Worm (Caenorhabditis elegans) whole organism, L1 larva: ENCODE results near the gene lgc-10.

Experiments
- C16A3.4 ChIP-seq: fragments of 150-350 bp; optimal IDR thresholded peaks from 2 replicates; lab custom pipeline; 2014; ENCODE audit warnings: missing biosample characterization, missing genetic modification characterization
- F16B12.6 ChIP-seq: fragments of 150-350 bp; optimal IDR thresholded peaks from 2 replicates; lab custom pipeline; 2014; ENCODE audit warnings: missing biosample characterization, missing genetic modification characterization
- alr-1 ChIP-seq: fragments of 200-800 bp; sonication (Bioruptor generic); optimal IDR thresholded peaks from 2 replicates; lab custom pipeline; 2018; ENCODE audit warnings: borderline replicate concordance, mild to moderate bottlenecking, missing genetic modification characterization, missing compliant biosample characterization
- ceh-82 ChIP-seq, 3 experiments: fragments of 150-350 bp in 1 of 3; sonication (generic microtip) in 2 of 3; optimal IDR thresholded peaks; 2 replicates each; lab custom pipeline; 2014 to 2017; ENCODE audit warnings: missing biosample characterization in 3 of 3, missing genetic modification characterization in 3 of 3
- ceh-90 ChIP-seq: sonication (generic microtip); optimal IDR thresholded peaks from 2 replicates; lab custom pipeline; 2016; ENCODE audit warnings: missing genetic modification characterization, missing compliant biosample characterization
- dpl-1 ChIP-seq, 3 experiments: fragments of 150-350 bp in 2 of 3; sonication (generic microtip) in 1 of 3; optimal IDR thresholded peaks; 2 replicates each; lab custom pipeline; 2014 to 2017; ENCODE audit warnings: missing biosample characterization in 3 of 3, missing genetic modification characterization in 3 of 3, missing genetic modification reagents in 3 of 3
- dsc-1 ChIP-seq: sonication (generic microtip); optimal IDR thresholded peaks from 2 replicates; lab custom pipeline; 2016; ENCODE audit warnings: mild to moderate bottlenecking, missing genetic modification characterization, missing compliant biosample characterization
- efl-3 ChIP-seq: fragments of 200-800 bp; sonication (Bioruptor generic); optimal IDR thresholded peaks from 2 replicates; lab custom pipeline; 2018; ENCODE audit warnings: mild to moderate bottlenecking, missing genetic modification characterization, missing compliant biosample characterization
- egl-13 ChIP-seq: sonication (generic microtip); optimal IDR thresholded peaks from 2 replicates; lab custom pipeline; 2016; ENCODE audit warnings: missing genotype, missing genetic modification reagents, missing genetic modification characterization, missing compliant biosample characterization
- egl-27 ChIP-seq, 2 experiments: fragments of 150-350 bp in 1 of 2; sonication (generic microtip); optimal IDR thresholded peaks; 3 replicates each; lab custom pipeline; 2017 to 2018; ENCODE audit warnings: missing biosample characterization in 2 of 2, missing genetic modification characterization in 2 of 2, missing genetic modification reagents in 2 of 2
- elt-2 ChIP-seq: sonication (generic microtip); optimal IDR thresholded peaks from 2 replicates; lab custom pipeline; 2016; ENCODE audit warnings: missing genetic modification characterization, mild to moderate bottlenecking, inconsistent platforms, missing compliant biosample characterization, missing genetic modification reagents
- elt-3 ChIP-seq, 6 experiments: fragments of 150-350 bp in 1 of 6; sonication (generic microtip); optimal IDR thresholded peaks; 2 replicates each; lab custom pipeline; 2017 to 2018; ENCODE audit warnings: missing biosample characterization in 6 of 6, missing genetic modification characterization in 6 of 6, inconsistent platforms in 1 of 6
- ets-5 ChIP-seq: fragments of 200-800 bp; sonication (Bioruptor generic); IDR thresholded peaks from 2 replicates; pipeline ENCODE4 v1.3.6; 2022; ENCODE audit warnings: missing genetic modification characterization, missing compliant biosample characterization
- fkh-10 ChIP-seq: sonication (generic microtip); optimal IDR thresholded peaks from 2 replicates; lab custom pipeline; 2017; ENCODE audit warnings: missing biosample characterization, missing genetic modification reagents, missing genetic modification characterization
- fkh-4 ChIP-seq: sonication (generic microtip); optimal IDR thresholded peaks from 2 replicates; lab custom pipeline; 2016; ENCODE audit warnings: missing compliant biosample characterization, missing genetic modification characterization, borderline replicate concordance
- fos-1 ChIP-seq: fragments of 150-350 bp; optimal IDR thresholded peaks from 2 replicates; lab custom pipeline; 2014; ENCODE audit warnings: missing biosample characterization, missing genetic modification characterization
- hlh-17 ChIP-seq: fragments of 200-800 bp; sonication (Bioruptor generic); optimal IDR thresholded peaks from 2 replicates; lab custom pipeline; 2018; ENCODE audit warnings: missing genetic modification characterization, mild to moderate bottlenecking, missing compliant biosample characterization, moderate library complexity, borderline replicate concordance
- hlh-4 ChIP-seq: sonication (generic microtip); optimal IDR thresholded peaks from 2 replicates; lab custom pipeline; 2016; ENCODE audit warnings: mild to moderate bottlenecking, missing genetic modification characterization, missing compliant biosample characterization
- hpl-2 ChIP-seq: fragments of 150-350 bp; optimal IDR thresholded peaks from 2 replicates; lab custom pipeline; 2014; ENCODE audit warnings: missing biosample characterization, missing genetic modification reagents, missing genetic modification characterization
- irx-1 ChIP-seq: sonication (generic microtip); optimal IDR thresholded peaks from 2 replicates; lab custom pipeline; 2016; ENCODE audit warnings: missing genetic modification characterization, missing compliant biosample characterization
- jun-1 ChIP-seq: fragments of 150-350 bp; optimal IDR thresholded peaks from 2 replicates; lab custom pipeline; 2014; ENCODE audit warnings: missing biosample characterization, missing genetic modification reagents, missing genetic modification characterization
- lin-15B ChIP-seq: fragments of 150-350 bp; sonication (generic microtip); optimal IDR thresholded peaks from 3 replicates; lab custom pipeline; 2014; ENCODE audit warnings: missing biosample characterization, missing genetic modification characterization
- lin-39 ChIP-seq: fragments of 150-350 bp; optimal IDR thresholded peaks from 2 replicates; lab custom pipeline; 2014; ENCODE audit warnings: missing biosample characterization, missing genetic modification reagents, missing genetic modification characterization
- lir-3 ChIP-seq: sonication (generic microtip); optimal IDR thresholded peaks from 2 replicates; lab custom pipeline; 2016; ENCODE audit warnings: mild to moderate bottlenecking, missing genetic modification characterization, moderate library complexity, missing compliant biosample characterization; ENCODE audit not compliant: poor library complexity
- lsy-2 ChIP-seq, 2 experiments: fragments of 150-350 bp; optimal IDR thresholded peaks; 2 replicates each; lab custom pipeline; 2014; ENCODE audit warnings: missing biosample characterization in 2 of 2, missing genetic modification characterization in 2 of 2
- mep-1 ChIP-seq: fragments of 150-350 bp; optimal IDR thresholded peaks from 2 replicates; lab custom pipeline; 2014; ENCODE audit warnings: missing biosample characterization, missing genetic modification characterization
- nhr-11 ChIP-seq: fragments of 150-350 bp; optimal IDR thresholded peaks from 2 replicates; lab custom pipeline; 2014; ENCODE audit warnings: missing biosample characterization, missing genetic modification characterization
- nhr-12 ChIP-seq: sonication (generic microtip); optimal IDR thresholded peaks from 2 replicates; lab custom pipeline; 2017; ENCODE audit warnings: missing biosample characterization, missing genetic modification characterization
- nhr-237 ChIP-seq: fragments of 150-350 bp; optimal IDR thresholded peaks from 2 replicates; lab custom pipeline; 2014; ENCODE audit warnings: missing biosample characterization, missing genetic modification characterization
- nhr-28 ChIP-seq: fragments of 150-350 bp; optimal IDR thresholded peaks from 2 replicates; lab custom pipeline; 2014; ENCODE audit warnings: missing biosample characterization, missing genetic modification characterization
- nhr-71 ChIP-seq: sonication (generic microtip); optimal IDR thresholded peaks from 2 replicates; lab custom pipeline; 2016; ENCODE audit warnings: mild to moderate bottlenecking, missing genetic modification characterization, moderate library complexity, missing compliant biosample characterization
- nhr-76 ChIP-seq: sonication (generic microtip); optimal IDR thresholded peaks from 2 replicates; lab custom pipeline; 2017; ENCODE audit warnings: missing biosample characterization, missing genetic modification characterization
- nhr-85 ChIP-seq: sonication (generic microtip); peaks from one replicate; lab custom pipeline; 2016; ENCODE audit warnings: missing genetic modification characterization, inconsistent platforms, missing compliant biosample characterization
- nhr-90 ChIP-seq: sonication (generic microtip); optimal IDR thresholded peaks from 2 replicates; lab custom pipeline; 2016; ENCODE audit warnings: mild to moderate bottlenecking, missing genetic modification characterization, missing compliant biosample characterization; ENCODE audit not compliant: poor library complexity
- pag-3 ChIP-seq: sonication (generic microtip); optimal IDR thresholded peaks from 2 replicates; lab custom pipeline; 2017; ENCODE audit warnings: missing genetic modification characterization, mild to moderate bottlenecking, missing compliant biosample characterization, antibody characterized with exemption, borderline replicate concordance; ENCODE audit not compliant: insufficient read depth
- pqm-1 ChIP-seq: sonication (generic microtip); optimal IDR thresholded peaks from 3 replicates; lab custom pipeline; 2017; ENCODE audit warnings: missing biosample characterization, missing genetic modification characterization
- rnt-1 ChIP-seq: sonication (generic microtip); optimal IDR thresholded peaks from 2 replicates; lab custom pipeline; 2016; ENCODE audit warnings: mild to moderate bottlenecking, missing genetic modification characterization, moderate library complexity, missing compliant biosample characterization
- skn-1 ChIP-seq: fragments of 150-350 bp; optimal IDR thresholded peaks from 2 replicates; lab custom pipeline; 2014; ENCODE audit warnings: missing biosample characterization, missing genetic modification characterization
- snu-23 ChIP-seq: sonication (generic microtip); optimal IDR thresholded peaks from 2 replicates; lab custom pipeline; 2016; ENCODE audit warnings: missing genetic modification characterization, missing compliant biosample characterization
- sptf-1 ChIP-seq: fragments of 150-350 bp; optimal IDR thresholded peaks from 2 replicates; lab custom pipeline; 2014; ENCODE audit warnings: missing biosample characterization, missing genetic modification characterization
- sup-37 ChIP-seq: fragments of 200-800 bp; sonication (Bioruptor generic); optimal IDR thresholded peaks from 2 replicates; lab custom pipeline; 2018; ENCODE audit warnings: mild to moderate bottlenecking, missing genetic modification characterization, missing compliant biosample characterization
- swsn-7 ChIP-seq: sonication (generic microtip); optimal IDR thresholded peaks from 2 replicates; lab custom pipeline; 2016; ENCODE audit warnings: missing genetic modification characterization, missing compliant biosample characterization
- tbx-2 ChIP-seq: sonication (generic microtip); optimal IDR thresholded peaks from 2 replicates; lab custom pipeline; 2016; ENCODE audit warnings: missing genetic modification characterization, missing compliant biosample characterization
- tlp-1 ChIP-seq: fragments of 150-350 bp; optimal IDR thresholded peaks from 2 replicates; lab custom pipeline; 2014; ENCODE audit warnings: missing biosample characterization, missing genetic modification characterization
- unc-130 ChIP-seq: fragments of 150-350 bp; optimal IDR thresholded peaks from 2 replicates; lab custom pipeline; 2017; ENCODE audit warnings: missing biosample characterization, missing genetic modification characterization, inconsistent platforms
- unc-30 ChIP-seq: sonication (generic microtip); optimal IDR thresholded peaks from 2 replicates; lab custom pipeline; 2017; ENCODE audit warnings: missing biosample characterization, missing genetic modification characterization
- unc-62 ChIP-seq: fragments of 150-350 bp; optimal IDR thresholded peaks from 2 replicates; lab custom pipeline; 2014; ENCODE audit warnings: missing biosample characterization, missing genetic modification reagents, missing genetic modification characterization
- unc-98 ChIP-seq: fragments of 200-800 bp; sonication (Bioruptor generic); IDR thresholded peaks from 2 replicates; pipeline ENCODE4 v1.3.6; 2022; ENCODE audit warnings: missing genetic modification characterization, missing compliant biosample characterization
- xbp-1 ChIP-seq: sonication (generic microtip); optimal IDR thresholded peaks from 2 replicates; lab custom pipeline; 2016; ENCODE audit warnings: missing genetic modification characterization, missing compliant biosample characterization
- zag-1 ChIP-seq: fragments of 150-350 bp; optimal IDR thresholded peaks from 2 replicates; lab custom pipeline; 2014; ENCODE audit warnings: missing biosample characterization, missing genetic modification characterization
- zip-4 ChIP-seq: fragments of 200-800 bp; sonication (Bioruptor generic); optimal IDR thresholded peaks from 2 replicates; lab custom pipeline; 2018; ENCODE audit warnings: mild to moderate bottlenecking, missing genetic modification characterization, moderate library complexity, missing compliant biosample characterization
- ztf-11 ChIP-seq, 2 experiments: sonication (generic microtip); optimal IDR thresholded peaks; 2 replicates each; lab custom pipeline; 2016 to 2017; ENCODE audit warnings: missing genetic modification characterization in 2 of 2, missing biosample characterization in 1 of 2, missing compliant biosample characterization in 1 of 2
- ztf-4 ChIP-seq: fragments of 150-350 bp; optimal IDR thresholded peaks from 2 replicates; lab custom pipeline; 2014; ENCODE audit warnings: missing biosample characterization, missing genetic modification characterization

The lgc-10 gene

ce11 chrIV:6415149-6415548 lies 42.2 kb downstream of the lgc-10 start, which contains the start of gene exos-2 (continued):
- TF ChIP-seq pag-3 (tag; lab: Kevin White, UChicago) (no peak), nhr-28 (tag; lab: Kevin White, UChicago) (no peak), unc-30 (tag; lab: Kevin White, UChicago) (no peak), zip-4 (GFP tag; lab: Kevin White, UChicago) (no peak), pqm-1 (tag; lab: Kevin White, UChicago) (no peak), tlp-1 (no peak), F16B12.6 (tag; lab: Kevin White, UChicago) (peak; percentile 61), hlh-4 (no peak), mep-1 (peak; percentile 65), lin-15B (peak; percentile 73), lir-3 (peak; percentile 13), nhr-71 (tag; lab: Kevin White, UChicago) (peak; percentile 77), C16A3.4 (tag; lab: Kevin White, UChicago) (peak; percentile 70), sup-37 (GFP tag; lab: Kevin White, UChicago) (no peak), ztf-11 (tag; optimal IDR thresholded peaks at IDR 0.05; lab: Kevin White, UChicago) (peak in 1 of 2 experiments; percentile 9), irx-1 (tag; lab: Kevin White, UChicago) (peak; percentile 41), xbp-1 (tag; lab: Kevin White, UChicago) (peak; percentile 65), lin-39 (tag; lab: Kevin White, UChicago) (no peak), elt-2 (tag; lab: Kevin White, UChicago) (no peak), unc-62 (GFP tag; lab: Kevin White, UChicago) (no peak), snu-23 (GFP tag; lab: Kevin White, UChicago) (peak; percentile 73), nhr-237 (tag; lab: Kevin White, UChicago) (no peak), skn-1 (tag; lab: Kevin White, UChicago) (peak; percentile 36), sptf-1 (tag; lab: Kevin White, UChicago) (no peak), dsc-1 (peak; percentile 47), fos-1 (tag; lab: Kevin White, UChicago) (peak; percentile 6), elt-3 (tag; optimal IDR thresholded peaks at IDR 0.05; lab: Kevin White, UChicago) (peak in 1 of 6 experiments; percentile 34), ztf-4 (tag; lab: Kevin White, UChicago) (no peak), hpl-2 (GFP tag; lab: Kevin White, UChicago) (no peak), jun-1 (tag; lab: Kevin White, UChicago) (no peak), fkh-4 (tag; lab: Kevin White, UChicago) (no peak), fkh-10 (GFP tag; lab: Kevin White, UChicago) (no peak), nhr-85 (peak; percentile 76), zag-1 (tag; lab: Kevin White, UChicago) (no peak), hlh-17 (GFP tag; lab: Kevin White, UChicago) (no peak), unc-98 (GFP tag; lab: Robert Waterston, UW) (no peak), dpl-1 (GFP tag; optimal IDR thresholded peaks at IDR 0.05; lab: Kevin White, UChicago) (peak; percentile 95 to 97 (median 96)), ceh-82 (tag; optimal IDR thresholded peaks at IDR 0.05; lab: Kevin White, UChicago) (peak; percentile 53 to 75 (median 55)), rnt-1 (peak; percentile 80), nhr-11 (no peak), unc-130 (tag; lab: Kevin White, UChicago) (peak; percentile 81), ets-5 (GFP tag; lab: Robert Waterston, UW) (no peak), egl-13 (tag; lab: Kevin White, UChicago) (no peak), tbx-2 (tag; lab: Kevin White, UChicago) (peak; percentile 60), swsn-7 (peak; percentile 63), egl-27 (tag; optimal IDR thresholded peaks at IDR 0.05; lab: Kevin White, UChicago) (no peak), nhr-90 (peak; percentile 49), alr-1 (tag; lab: Kevin White, UChicago) (no peak), lsy-2 (tag; optimal IDR thresholded peaks at IDR 0.05; lab: Kevin White, UChicago) (peak; percentile 75 to 87), efl-3 (GFP tag; lab: Kevin White, UChicago) (no peak), nhr-76 (tag; lab: Kevin White, UChicago) (no peak), nhr-12 (tag; lab: Kevin White, UChicago) (no peak), ceh-90 (tag; lab: Kevin White, UChicago) (no peak)
